Comparison of ENCODE assay signal across 1 fruit fly cellular context in genomic region chr3R:21151090-21151870, dm6.
TF ChIP-seq lines count a peak whose summit lies in the region.

No protein-coding gene starts in this region.

TF ChIP-seq in whole organism, embryonic, 481 proteins besides CTCF, POLR2A, EP300 and RAD21 (continued from another document and continues in another):
- TF ChIP-seq Deaf1 (tag; optimal IDR thresholded peaks at IDR 0.05; lab: Kevin White, UChicago) (peak; percentile 1), kah (GFP tag; optimal IDR thresholded peaks at IDR 0.05; lab: Kevin White, UChicago) (no peak), CG18619 (GFP tag; optimal IDR thresholded peaks at IDR 0.05; lab: Kevin White, UChicago) (peak; percentile 9), CG2712 (tag; optimal IDR thresholded peaks at IDR 0.05; lab: Kevin White, UChicago) (peak; percentile 68), CG4424 (GFP tag; optimal IDR thresholded peaks at IDR 0.05; lab: Kevin White, UChicago) (peak; percentile 48), Adf1 (GFP tag; IDR thresholded peaks at IDR 0.05; lab: Robert Waterston, UW) (no peak), fd3F (GFP tag; optimal IDR thresholded peaks at IDR 0.05; lab: Kevin White, UChicago) (peak; percentile 48), corto (GFP tag; optimal IDR thresholded peaks at IDR 0.05; lab: Kevin White, UChicago) (no peak), Max (GFP tag; optimal IDR thresholded peaks at IDR 0.05; lab: Kevin White, UChicago) (peak; percentile 23), h (optimal IDR thresholded peaks at IDR 0.05; lab: Kevin White, UChicago) (no peak), Nf-YA (GFP tag; IDR thresholded peaks at IDR 0.05; lab: Robert Waterston, UW) (no peak), hth (optimal IDR thresholded peaks at IDR 0.05; lab: Kevin White, UChicago) (no peak), CG18262 (tag; optimal IDR thresholded peaks at IDR 0.05; lab: Kevin White, UChicago) (peak; percentile 39), Dref (GFP tag; IDR thresholded peaks at IDR 0.05; lab: Robert Waterston, UW) (no peak), Ets97D (GFP tag; optimal IDR thresholded peaks at IDR 0.05; lab: Kevin White, UChicago) (peak; percentile 8), lola (GFP tag; optimal IDR thresholded peaks at IDR 0.05; lab: Kevin White, UChicago) (no peak), Poxn (GFP tag; IDR thresholded peaks at IDR 0.05; lab: Robert Waterston, UW) (no peak), CG2202 (tag; optimal IDR thresholded peaks at IDR 0.05; lab: Kevin White, UChicago) (no peak), crol (GFP tag; IDR thresholded peaks at IDR 0.05; lab: Robert Waterston, UW) (no peak), sens (GFP tag; lab: Kevin White, UChicago) (peak; percentile 69), Lim3 (GFP tag; IDR thresholded peaks at IDR 0.05; lab: Robert Waterston, UW) (no peak), CG16779 (GFP tag; IDR thresholded peaks at IDR 0.05; lab: Robert Waterston, UW) (no peak), CoRest (tag; optimal IDR thresholded peaks at IDR 0.05; lab: Kevin White, UChicago) (peak; percentile 69), tx (GFP tag; optimal IDR thresholded peaks at IDR 0.05; lab: Kevin White, UChicago) (no peak), CG6765 (GFP tag; optimal IDR thresholded peaks at IDR 0.05; lab: Kevin White, UChicago) (peak; percentile 32), lab (GFP tag; optimal IDR thresholded peaks at IDR 0.05; lab: Kevin White, UChicago) (peak; percentile 81), CG5953 (GFP tag; IDR thresholded peaks at IDR 0.05; lab: Robert Waterston, UW) (no peak), aop (GFP tag; IDR thresholded peaks at IDR 0.05; lab: Robert Waterston, UW) (no peak), Optix (GFP tag; IDR thresholded peaks at IDR 0.05; lab: Robert Waterston, UW) (no peak), fd96Cb (tag; optimal IDR thresholded peaks at IDR 0.05; lab: Kevin White, UChicago) (peak; percentile 55), MTF-1 (GFP tag; optimal IDR thresholded peaks at IDR 0.05; lab: Kevin White, UChicago; ENCODE audit: borderline replicate concordance) (no peak), sima (GFP tag; optimal IDR thresholded peaks at IDR 0.05; lab: Kevin White, UChicago) (peak; percentile 17), CG10147 (GFP tag; optimal IDR thresholded peaks at IDR 0.05; lab: Kevin White, UChicago) (peak; percentile 54), Asciz (GFP tag; optimal IDR thresholded peaks at IDR 0.05; lab: Kevin White, UChicago) (peak; percentile 42), CG13894 (tag; optimal IDR thresholded peaks at IDR 0.05; lab: Kevin White, UChicago) (no peak), CG7556 (GFP tag; optimal IDR thresholded peaks at IDR 0.05; lab: Kevin White, UChicago) (peak; percentile 49), rib (GFP tag; IDR thresholded peaks at IDR 0.05; lab: Robert Waterston, UW) (peak; percentile 41; the same call in 1 of the 2 replicates), CG31441 (GFP tag; IDR thresholded peaks at IDR 0.05; lab: Robert Waterston, UW) (peak; percentile 56), ewg (GFP tag; optimal IDR thresholded peaks at IDR 0.05; lab: Kevin White, UChicago) (no peak), CG6813 (GFP tag; optimal IDR thresholded peaks at IDR 0.05; lab: Kevin White, UChicago) (no peak), kni (GFP tag; optimal IDR thresholded peaks at IDR 0.05; lab: Kevin White, UChicago) (no peak), tup (GFP tag; optimal IDR thresholded peaks at IDR 0.05; lab: Kevin White, UChicago) (no peak), CG13123 (GFP tag; optimal IDR thresholded peaks at IDR 0.05; lab: Kevin White, UChicago) (peak; percentile 2), CG11456 (GFP tag; IDR thresholded peaks at IDR 0.05; lab: Robert Waterston, UW) (no peak), CG2678 (tag; optimal IDR thresholded peaks at IDR 0.05; lab: Kevin White, UChicago) (peak; percentile 80), mam (GFP tag; optimal IDR thresholded peaks at IDR 0.05; lab: Kevin White, UChicago) (peak; percentile 53), Atf-2 (GFP tag; optimal IDR thresholded peaks at IDR 0.05; lab: Kevin White, UChicago) (no peak), CG1792 (GFP tag; optimal IDR thresholded peaks at IDR 0.05; lab: Kevin White, UChicago) (no peak), PHDP (tag; optimal IDR thresholded peaks at IDR 0.05; lab: Kevin White, UChicago) (peak; percentile 66), twi (tag; optimal IDR thresholded peaks at IDR 0.05; lab: Kevin White, UChicago) (no peak), Doc2 (GFP tag; IDR thresholded peaks at IDR 0.05; lab: Robert Waterston, UW) (no peak), Abd-B (GFP tag; optimal IDR thresholded peaks at IDR 0.05; lab: Kevin White, UChicago) (peak; percentile 6), CG11504 (tag; optimal IDR thresholded peaks at IDR 0.05; lab: Kevin White, UChicago) (peak; percentile 65), lbe (GFP tag; optimal IDR thresholded peaks at IDR 0.05; lab: Kevin White, UChicago) (no peak), CG12299 (tag; optimal IDR thresholded peaks at IDR 0.05; lab: Kevin White, UChicago) (peak; percentile 26), HHEX (GFP tag; optimal IDR thresholded peaks at IDR 0.05; lab: Kevin White, UChicago) (peak; percentile 61), CG34224 (GFP tag; IDR thresholded peaks at IDR 0.05; lab: Robert Waterston, UW; ENCODE audit: partially characterized antibody) (no peak), dmrt99B (tag; optimal IDR thresholded peaks at IDR 0.05; lab: Kevin White, UChicago) (peak; percentile 71), Lhr (GFP tag; optimal IDR thresholded peaks at IDR 0.05; lab: Kevin White, UChicago) (no peak), Med (GFP tag; lab: Kevin White, UChicago) (peak; percentile 90), CG3995 (GFP tag; optimal IDR thresholded peaks at IDR 0.05; lab: Kevin White, UChicago) (no peak), CG2129 (GFP tag; IDR thresholded peaks at IDR 0.05; lab: Robert Waterston, UW; ENCODE audit: partially characterized antibody) (no peak), CG13624 (GFP tag; optimal IDR thresholded peaks at IDR 0.05; lab: Kevin White, UChicago) (peak; percentile 60), Hr39 (optimal IDR thresholded peaks at IDR 0.05; lab: Kevin White, UChicago) (no peak), Doc3 (GFP tag; IDR thresholded peaks at IDR 0.05; lab: Robert Waterston, UW; ENCODE audit: partially characterized antibody) (no peak), CG18011 (GFP tag; optimal IDR thresholded peaks at IDR 0.05; lab: Kevin White, UChicago) (peak; percentile 26), salm (tag; optimal IDR thresholded peaks at IDR 0.05; lab: Kevin White, UChicago) (no peak), ro (GFP tag; IDR thresholded peaks at IDR 0.05; lab: Robert Waterston, UW) (no peak), CG3281 (GFP tag; optimal IDR thresholded peaks at IDR 0.05; lab: Kevin White, UChicago) (peak; percentile 73), CG6689 (GFP tag; IDR thresholded peaks at IDR 0.05; lab: Robert Waterston, UW) (peak; percentile 53; the same call in 1 of the 2 replicates), CG15696 (tag; optimal IDR thresholded peaks at IDR 0.05; lab: Kevin White, UChicago) (no peak), nau (GFP tag; optimal IDR thresholded peaks at IDR 0.05; lab: Kevin White, UChicago) (peak; percentile 28), CG18764 (GFP tag; optimal IDR thresholded peaks at IDR 0.05; lab: Kevin White, UChicago) (no peak), HmgD (GFP tag; optimal IDR thresholded peaks at IDR 0.05; lab: Kevin White, UChicago) (no peak), CG9727 (GFP tag; optimal IDR thresholded peaks at IDR 0.05; lab: Kevin White, UChicago) (peak; percentile 65), NC2β (GFP tag; optimal IDR thresholded peaks at IDR 0.05; lab: Kevin White, UChicago) (no peak), Hmx (GFP tag; optimal IDR thresholded peaks at IDR 0.05; lab: Kevin White, UChicago) (no peak), Fer3 (tag; optimal IDR thresholded peaks at IDR 0.05; lab: Kevin White, UChicago) (peak; percentile 61), prd (optimal IDR thresholded peaks at IDR 0.05; lab: Kevin White, UChicago) (no peak), prd (GFP tag; IDR thresholded peaks at IDR 0.05; lab: Robert Waterston, UW) (peak; percentile 49; the same call in 2 of the 3 replicates), Oaz (GFP tag; IDR thresholded peaks at IDR 0.05; lab: Robert Waterston, UW) (no peak), CG4282 (GFP tag; optimal IDR thresholded peaks at IDR 0.05; lab: Kevin White, UChicago) (no peak), CG6254 (GFP tag; optimal IDR thresholded peaks at IDR 0.05; lab: Kevin White, UChicago) (no peak), dysf (GFP tag; IDR thresholded peaks at IDR 0.05; lab: Robert Waterston, UW) (peak; percentile 60), Hsf (GFP tag; optimal IDR thresholded peaks at IDR 0.05; lab: Kevin White, UChicago) (peak; percentile 57), so (GFP tag; IDR thresholded peaks at IDR 0.05; lab: Robert Waterston, UW) (0 out of 3 replicates have a peak, but pooled peaks have one; percentile 52), Xrp1 (GFP tag; IDR thresholded peaks at IDR 0.05; lab: Robert Waterston, UW) (peak; percentile 56), Sox102F (GFP tag; optimal IDR thresholded peaks at IDR 0.05; lab: Kevin White, UChicago) (peak; percentile 76), ssp (GFP tag; IDR thresholded peaks at IDR 0.05; lab: Robert Waterston, UW) (peak; percentile 43), CG7745 (tag; optimal IDR thresholded peaks at IDR 0.05; lab: Kevin White, UChicago) (no peak), NK7.1 (GFP tag; optimal IDR thresholded peaks at IDR 0.05; lab: Kevin White, UChicago) (peak; percentile 16), CG8089 (GFP tag; optimal IDR thresholded peaks at IDR 0.05; lab: Kevin White, UChicago) (no peak), Sin3A (optimal IDR thresholded peaks at IDR 0.05; lab: Kevin White, UChicago) (no peak), Usf (GFP tag; optimal IDR thresholded peaks at IDR 0.05; lab: Kevin White, UChicago) (no peak), CG17829 (tag; optimal IDR thresholded peaks at IDR 0.05; lab: Kevin White, UChicago) (peak; percentile 46), Hr78 (GFP tag; optimal IDR thresholded peaks at IDR 0.05; lab: Kevin White, UChicago) (no peak), gt (GFP tag; IDR thresholded peaks at IDR 0.05; lab: Robert Waterston, UW) (no peak), CG1024 (GFP tag; IDR thresholded peaks at IDR 0.05; lab: Robert Waterston, UW) (no peak), eve (GFP tag; optimal IDR thresholded peaks at IDR 0.05; lab: Kevin White, UChicago) (no peak), Dad (GFP tag; optimal IDR thresholded peaks at IDR 0.05; lab: Kevin White, UChicago) (no peak), fd64A (GFP tag; optimal IDR thresholded peaks at IDR 0.05; lab: Kevin White, UChicago) (no peak), YL-1 (GFP tag; optimal IDR thresholded peaks at IDR 0.05; lab: Kevin White, UChicago) (no peak), Gug (GFP tag; IDR thresholded peaks at IDR 0.05; lab: Robert Waterston, UW) (peak; percentile 7; the same call in 1 of the 4 replicates), CG8281 (tag; optimal IDR thresholded peaks at IDR 0.05; lab: Kevin White, UChicago) (no peak), Atf3 (GFP tag; optimal IDR thresholded peaks at IDR 0.05; lab: Kevin White, UChicago) (no peak), Bgb (GFP tag; IDR thresholded peaks at IDR 0.05; lab: Robert Waterston, UW; ENCODE audit: partially characterized antibody) (no peak), esg (GFP tag; conservative IDR thresholded peaks at IDR 0.05; lab: Robert Waterston, UW) (peak; percentile 69), dati (GFP tag; IDR thresholded peaks at IDR 0.05; lab: Robert Waterston, UW) (no peak), slp2 (GFP tag; optimal IDR thresholded peaks at IDR 0.05; lab: Kevin White, UChicago) (no peak), CG12071 (GFP tag; optimal IDR thresholded peaks at IDR 0.05; lab: Kevin White, UChicago) (peak; percentile 50), CkIIα-i1 (GFP tag; IDR thresholded peaks at IDR 0.05; lab: Robert Waterston, UW) (no peak), amos (GFP tag; IDR thresholded peaks at IDR 0.05; lab: Robert Waterston, UW; ENCODE audit: partially characterized antibody) (no peak), CG10267 (tag; optimal IDR thresholded peaks at IDR 0.05; lab: Kevin White, UChicago) (peak; percentile 42), CG8359 (GFP tag; optimal IDR thresholded peaks at IDR 0.05; lab: Kevin White, UChicago; ENCODE audit: borderline replicate concordance) (no peak), CG3847 (GFP tag; IDR thresholded peaks at IDR 0.05; lab: Robert Waterston, UW) (peak; percentile 67; the same call in 1 of the 2 replicates), wek (GFP tag; optimal IDR thresholded peaks at IDR 0.05; lab: Kevin White, UChicago) (no peak), Ssrp (tag; optimal IDR thresholded peaks at IDR 0.05; lab: Kevin White, UChicago) (peak; percentile 51), hbn (GFP tag; IDR thresholded peaks at IDR 0.05; lab: Robert Waterston, UW; ENCODE audit: partially characterized antibody) (no peak), emc (GFP tag; optimal IDR thresholded peaks at IDR 0.05; lab: Kevin White, UChicago) (no peak), insv (GFP tag; optimal IDR thresholded peaks at IDR 0.05; lab: Kevin White, UChicago) (no peak), gcm (GFP tag; optimal IDR thresholded peaks at IDR 0.05; lab: Kevin White, UChicago) (peak; percentile 26), Nf-YC (tag; optimal IDR thresholded peaks at IDR 0.05; lab: Kevin White, UChicago) (peak; percentile 7), crp (GFP tag; optimal IDR thresholded peaks at IDR 0.05; lab: Kevin White, UChicago) (no peak), Nf-YB (GFP tag; optimal IDR thresholded peaks at IDR 0.05; lab: Kevin White, UChicago) (no peak), her (GFP tag; optimal IDR thresholded peaks at IDR 0.05; lab: Kevin White, UChicago) (no peak), btn (GFP tag; optimal IDR thresholded peaks at IDR 0.05; lab: Kevin White, UChicago) (no peak), zfh2 (GFP tag; optimal IDR thresholded peaks at IDR 0.05; lab: Kevin White, UChicago) (peak; percentile 7), Scr (GFP tag; IDR thresholded peaks at IDR 0.05; lab: Robert Waterston, UW; ENCODE audit: partially characterized antibody) (no peak), CG1603 (tag; optimal IDR thresholded peaks at IDR 0.05; lab: Kevin White, UChicago) (peak; percentile 49), maf-S (GFP tag; optimal IDR thresholded peaks at IDR 0.05; lab: Kevin White, UChicago) (peak; percentile 2), CG30431 (GFP tag; optimal IDR thresholded peaks at IDR 0.05; lab: Kevin White, UChicago) (no peak), bowl (GFP tag; IDR thresholded peaks at IDR 0.05; lab: Robert Waterston, UW) (no peak), CG9797 (GFP tag; optimal IDR thresholded peaks at IDR 0.05; lab: Kevin White, UChicago) (no peak), ara (GFP tag; IDR thresholded peaks at IDR 0.05; lab: Robert Waterston, UW) (peak; percentile 41; the same call in 1 of the 2 replicates), Tbp (GFP tag; optimal IDR thresholded peaks at IDR 0.05; lab: Kevin White, UChicago) (no peak), jumu (GFP tag; optimal IDR thresholded peaks at IDR 0.05; lab: Kevin White, UChicago) (no peak), CG1647 (GFP tag; optimal IDR thresholded peaks at IDR 0.05; lab: Kevin White, UChicago) (no peak)
